Fruit fly (Drosophila melanogaster) whole organism: Measurements from ENCODE around the gene Ir7e.

Source experiments
- CG8478 ChIP-seq: fragments of >200 bp; optimal IDR thresholded peaks from 2 replicates; lab custom pipeline; 2018; ENCODE audit warnings: inconsistent platforms
- Dll ChIP-seq: fragments of >200 bp; optimal IDR thresholded peaks from 2 replicates; lab custom pipeline; 2017
- pan ChIP-seq: fragments of >200 bp; optimal IDR thresholded peaks from 2 replicates; lab custom pipeline; 2017
- psq ChIP-seq: fragments of >200 bp; optimal IDR thresholded peaks from 2 replicates; lab custom pipeline; 2017
- usp ChIP-seq: fragments of >200 bp; optimal IDR thresholded peaks from 2 replicates; lab custom pipeline; 2017; ENCODE audit warnings: missing biosample characterization, missing genetic modification characterization, mixed read lengths

DNA sequence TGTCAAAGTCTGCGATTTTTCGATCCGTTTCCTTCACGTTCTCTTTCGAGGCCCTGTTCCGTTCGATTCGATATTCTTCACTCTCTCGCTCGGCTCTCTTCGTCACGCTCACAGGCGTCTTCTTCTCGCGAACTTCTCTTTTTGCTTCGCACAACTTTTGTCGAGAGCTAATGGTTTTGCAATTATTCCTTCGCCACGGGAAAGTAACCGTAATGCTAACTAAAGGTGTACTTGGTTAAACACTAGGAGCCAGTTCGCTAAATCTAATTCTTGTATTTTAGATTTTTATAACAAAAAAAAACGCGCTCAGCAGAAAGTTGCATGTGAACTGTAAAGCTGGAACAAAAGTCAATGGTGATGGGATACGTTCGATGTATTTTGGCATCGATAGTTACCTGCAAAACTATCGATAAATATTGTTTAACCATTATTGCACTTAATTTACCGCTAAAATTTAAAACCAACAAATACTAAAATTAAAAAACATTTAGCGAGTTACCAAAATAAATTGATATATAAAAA is 49.6 kb upstream of the Ir7e start, which contains the start of gene mahe:
- TF ChIP-seq Dll (lab: Kevin White, UChicago) (no peak), usp (GFP tag; lab: Kevin White, UChicago) (no peak), psq (lab: Kevin White, UChicago) (no peak), pan (lab: Kevin White, UChicago) (no peak), CG8478 (no peak)
